Fruit fly (Drosophila melanogaster) S2 (cell line): Measurements from ENCODE around the gene Fit2.
A peak's percentile ranks its signal among the peaks of the same experiment; 100 is the strongest.

Experiments
- CG8478 ChIP-seq: fragments of >200 bp; optimal IDR thresholded peaks from 2 replicates; lab custom pipeline; 2018
- CTCF ChIP-seq, 2 experiments: fragments of >200 bp; optimal IDR thresholded peaks; 2 replicates each; lab custom pipeline; 2018

Fit2 gene

DNA sequence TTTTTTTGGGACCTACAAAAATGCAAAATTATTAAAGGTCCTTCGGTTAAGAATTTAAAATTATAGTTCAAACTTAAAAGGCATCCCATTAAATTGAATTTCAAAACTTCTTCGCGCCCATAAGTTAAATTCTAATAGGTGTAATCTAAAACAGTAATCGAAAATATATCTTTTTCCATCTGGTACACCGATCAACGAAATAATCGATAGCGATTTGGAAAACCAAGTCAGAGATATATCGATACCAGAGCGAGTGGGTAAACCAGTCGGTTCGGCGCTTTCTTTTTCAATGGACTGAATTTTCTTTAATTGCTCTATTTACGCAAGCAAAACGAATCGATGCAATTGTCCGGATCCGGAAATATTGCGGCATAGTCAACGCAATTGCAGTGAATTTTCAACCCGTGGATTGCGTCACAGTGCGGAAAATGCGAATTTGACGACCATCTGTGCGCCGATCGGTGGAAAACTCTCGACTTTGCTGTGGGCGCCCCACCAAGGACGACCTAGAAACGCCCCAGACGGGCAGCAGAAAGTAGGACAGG lies at the start of gene Fit2:
TSS of gene Fit2 (plus strand) at position 234 of the 545 bp plus-strand sequence.
- TF ChIP-seq CG8478 (lab: Kevin White, UChicago) (no peak), CTCF (optimal IDR thresholded peaks at IDR 0.05; lab: Kevin White, UChicago) (no peak)

DNA sequence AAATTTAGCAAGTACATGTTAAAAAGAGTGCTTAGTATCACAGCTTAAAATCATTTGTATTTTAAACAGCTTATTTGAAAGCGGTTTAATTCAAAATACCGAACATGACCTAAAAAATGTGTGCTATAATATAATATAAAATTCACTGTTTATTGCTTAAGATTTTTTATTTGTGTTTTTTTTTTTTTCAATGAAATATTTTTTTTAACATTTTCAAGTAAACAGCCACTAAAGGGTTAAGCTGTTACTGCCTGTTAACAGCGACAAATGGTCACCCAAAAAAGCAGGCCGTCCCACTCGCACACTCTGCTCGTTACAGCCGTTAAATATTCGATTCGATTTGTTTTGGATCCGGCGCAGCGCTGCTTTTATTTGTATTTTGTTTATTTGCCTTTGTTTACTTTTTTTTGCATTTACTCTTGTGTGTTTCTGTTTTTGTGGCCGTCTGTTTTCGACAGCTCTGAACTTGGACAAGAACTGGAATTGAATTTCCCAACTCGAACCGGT lies 49.4 kb upstream of the Fit2 start:
- TF ChIP-seq CTCF (optimal IDR thresholded peaks at IDR 0.05; lab: Kevin White, UChicago) = no peak
- no peak for TF ChIP-seq CG8478 (lab: Kevin White, UChicago)

DNA sequence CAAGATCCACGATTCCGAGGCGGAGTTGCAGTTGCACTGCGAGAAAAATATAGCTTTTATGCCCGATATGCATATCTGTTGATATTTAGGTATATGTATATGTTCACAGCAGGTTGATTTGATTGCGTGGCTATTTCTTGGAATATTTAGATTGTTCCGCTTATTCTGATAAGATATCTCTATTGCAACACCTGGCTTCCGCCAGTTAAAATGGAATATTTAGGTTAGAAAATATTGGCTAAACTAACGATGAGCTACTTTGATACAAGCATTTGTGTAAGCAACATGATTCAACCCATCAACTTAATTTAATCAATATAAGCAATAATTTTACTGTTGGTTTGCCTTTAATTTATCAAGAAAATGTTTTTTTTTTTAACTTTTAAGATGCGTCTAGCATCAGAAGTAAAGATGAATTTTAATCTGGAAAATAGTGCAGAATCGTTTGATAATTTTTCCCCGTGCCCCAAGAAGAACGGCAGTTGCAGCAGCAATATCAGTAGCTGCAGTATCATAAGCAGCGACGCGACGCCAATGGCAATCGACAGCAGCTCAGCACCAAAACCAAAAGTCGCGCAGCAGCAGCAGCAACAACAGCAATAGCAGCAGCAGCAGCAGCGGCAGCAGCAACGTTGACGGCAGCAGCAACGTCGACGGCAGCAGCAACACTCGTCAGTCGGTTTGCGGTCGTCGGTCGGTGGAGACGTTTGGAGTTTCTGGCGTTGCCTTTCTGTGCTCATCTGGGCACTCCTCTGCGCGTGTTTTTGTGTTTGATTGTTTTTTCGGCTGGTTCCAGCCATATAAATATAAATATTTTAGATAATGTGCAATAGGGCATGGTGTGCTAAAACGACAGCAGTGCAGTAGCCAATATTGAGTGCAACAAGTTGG lies 48.2 kb upstream of the Fit2 start:
- no peak for TF ChIP-seq CTCF (optimal IDR thresholded peaks at IDR 0.05; lab: Kevin White, UChicago)
- no peak for TF ChIP-seq CG8478 (lab: Kevin White, UChicago)

DNA sequence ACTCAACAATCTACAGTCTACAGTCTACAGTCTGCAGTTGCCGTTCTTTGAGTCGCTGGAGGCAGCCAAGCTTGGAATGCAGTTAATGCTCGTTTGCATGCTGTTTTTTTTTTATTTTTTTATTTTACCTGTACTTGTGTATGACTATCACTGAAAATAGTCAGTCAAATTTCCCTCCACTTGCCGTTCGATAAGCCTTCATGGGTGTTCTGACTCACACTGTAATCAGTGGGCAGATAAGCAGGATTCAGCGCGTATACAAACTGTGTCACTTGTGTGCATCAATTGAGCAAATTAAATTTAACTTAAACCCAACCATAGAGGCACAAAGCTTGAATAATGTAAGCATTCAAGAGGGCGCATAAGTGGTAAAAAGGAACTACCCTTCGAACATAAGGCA lies 46.8 kb upstream of the Fit2 start:
- TF ChIP-seq CTCF (optimal IDR thresholded peaks at IDR 0.05; lab: Kevin White, UChicago) (no peak), CG8478 (lab: Kevin White, UChicago) (no peak)

DNA sequence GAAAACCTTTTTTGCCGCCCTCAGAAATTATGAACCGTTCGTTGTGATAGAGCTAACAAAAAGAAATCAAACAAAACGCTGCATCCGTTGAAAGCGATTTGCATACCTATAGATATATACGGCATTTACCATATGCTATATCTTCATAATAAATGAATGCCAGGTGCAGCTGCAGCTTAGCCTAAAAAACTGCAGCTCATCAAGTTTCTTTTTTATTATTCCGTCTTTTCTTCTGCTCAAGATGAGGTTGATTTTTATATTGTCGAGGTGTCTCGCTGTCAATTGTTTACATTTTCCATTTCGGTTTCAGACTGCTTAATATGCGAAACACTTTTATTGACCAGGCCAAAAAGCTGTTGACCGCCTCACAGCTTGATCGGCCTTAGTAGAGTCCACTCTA lies 45.7 kb upstream of the Fit2 start:
- TF ChIP-seq CTCF (optimal IDR thresholded peaks at IDR 0.05; lab: Kevin White, UChicago) (no peak), CG8478 (lab: Kevin White, UChicago) (no peak)

DNA sequence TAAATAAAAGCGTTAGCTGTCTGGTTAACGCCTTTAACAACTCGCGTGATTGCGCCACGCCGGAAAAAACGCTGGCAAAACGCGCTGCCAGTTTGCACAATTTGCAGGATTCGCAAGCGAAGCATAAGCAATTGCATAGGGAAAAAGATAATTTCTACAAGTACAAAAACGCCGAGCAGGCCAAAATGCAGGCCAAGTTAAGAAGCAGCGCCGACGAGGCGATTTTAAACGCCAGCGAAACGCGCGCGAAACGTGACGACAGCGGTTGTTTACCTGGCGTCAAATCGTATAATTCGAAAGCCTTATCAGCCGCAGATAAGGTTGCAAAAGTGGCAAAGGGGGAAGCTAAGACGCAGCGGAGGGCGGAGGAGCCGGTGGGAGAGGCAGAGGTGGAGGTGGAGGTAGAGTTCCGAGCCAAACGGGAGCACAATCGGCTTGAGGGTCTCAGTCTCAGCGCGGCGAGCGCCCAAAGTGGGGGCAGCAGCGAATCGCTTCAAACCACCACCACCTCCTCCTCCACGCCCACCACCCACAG lies 42.9 kb upstream of the Fit2 start:
- TF ChIP-seq CTCF (optimal IDR thresholded peaks at IDR 0.05; lab: Kevin White, UChicago) (no peak), CG8478 (lab: Kevin White, UChicago) (no peak)

DNA sequence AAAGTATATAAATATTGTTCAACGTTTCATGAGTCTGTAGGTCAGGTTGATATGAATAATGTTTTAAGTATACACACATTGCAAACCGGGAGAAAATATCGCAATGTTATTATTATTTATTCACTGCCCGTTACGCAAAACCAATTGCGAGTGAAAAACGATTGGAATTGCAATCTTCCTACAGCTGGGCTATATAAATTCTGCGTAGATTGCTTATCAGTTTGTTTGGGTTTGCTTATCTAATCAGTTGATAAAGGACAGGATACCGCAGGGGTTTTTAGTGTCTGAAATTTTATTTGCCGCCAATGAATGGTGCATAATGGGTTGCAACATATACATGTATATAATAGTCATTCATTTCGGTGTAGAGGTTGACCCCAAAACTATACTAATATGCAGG lies 40.1 kb upstream of the Fit2 start:
- TF ChIP-seq CG8478 (lab: Kevin White, UChicago) (no peak), CTCF (optimal IDR thresholded peaks at IDR 0.05; lab: Kevin White, UChicago) (no peak)

DNA sequence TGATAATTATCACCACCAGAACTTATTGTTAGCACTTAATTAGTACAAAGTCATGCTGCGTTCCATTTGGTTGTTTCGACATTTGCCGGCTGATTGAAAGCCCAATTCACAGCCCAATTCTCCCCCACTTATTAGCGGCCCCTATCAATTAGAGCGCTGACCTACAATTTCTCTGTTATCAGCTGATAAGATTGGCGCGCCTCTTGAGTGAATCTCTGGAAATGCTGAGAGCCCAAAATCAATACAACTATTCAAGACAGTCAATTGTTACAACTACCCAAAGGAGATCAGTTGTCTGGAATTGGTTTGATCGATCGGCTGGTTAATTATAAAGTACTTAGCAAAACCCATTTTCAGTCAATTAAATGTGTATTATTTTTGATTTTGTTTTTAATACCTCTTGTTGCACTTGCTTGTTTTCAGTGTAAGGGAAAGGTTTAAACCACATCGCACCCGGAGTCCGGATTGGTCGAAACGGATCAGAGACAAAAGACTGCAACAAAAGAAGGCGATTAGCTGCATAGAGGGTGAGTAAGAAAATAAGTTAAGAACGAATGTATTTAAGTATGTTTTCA lies 39.2 kb upstream of the Fit2 start:
- TF ChIP-seq CG8478 (lab: Kevin White, UChicago) (no peak), CTCF (optimal IDR thresholded peaks at IDR 0.05; lab: Kevin White, UChicago) (no peak)

DNA sequence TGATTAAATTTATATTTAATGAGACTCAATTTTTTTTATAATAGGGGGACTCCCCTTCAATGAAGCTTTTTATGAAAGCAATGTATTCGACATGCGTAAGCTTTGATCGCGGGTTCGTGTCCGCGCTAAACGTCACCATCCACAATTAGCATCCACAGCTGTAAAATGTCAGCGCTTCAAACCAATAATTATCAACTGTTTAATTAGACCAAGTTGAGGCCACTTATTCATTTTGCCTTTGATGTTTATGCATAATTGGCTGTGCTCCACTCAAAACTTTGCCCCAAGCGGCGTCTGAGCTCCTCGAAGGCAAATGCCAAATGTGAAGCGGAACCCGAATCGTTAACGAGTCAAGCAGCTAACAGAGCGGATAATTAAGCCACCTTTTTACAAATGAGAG lies 38.5 kb upstream of the Fit2 start:
- TF ChIP-seq CTCF (optimal IDR thresholded peaks at IDR 0.05; lab: Kevin White, UChicago) (peak; percentile 19 to 23), CG8478 (lab: Kevin White, UChicago) (no peak)

DNA sequence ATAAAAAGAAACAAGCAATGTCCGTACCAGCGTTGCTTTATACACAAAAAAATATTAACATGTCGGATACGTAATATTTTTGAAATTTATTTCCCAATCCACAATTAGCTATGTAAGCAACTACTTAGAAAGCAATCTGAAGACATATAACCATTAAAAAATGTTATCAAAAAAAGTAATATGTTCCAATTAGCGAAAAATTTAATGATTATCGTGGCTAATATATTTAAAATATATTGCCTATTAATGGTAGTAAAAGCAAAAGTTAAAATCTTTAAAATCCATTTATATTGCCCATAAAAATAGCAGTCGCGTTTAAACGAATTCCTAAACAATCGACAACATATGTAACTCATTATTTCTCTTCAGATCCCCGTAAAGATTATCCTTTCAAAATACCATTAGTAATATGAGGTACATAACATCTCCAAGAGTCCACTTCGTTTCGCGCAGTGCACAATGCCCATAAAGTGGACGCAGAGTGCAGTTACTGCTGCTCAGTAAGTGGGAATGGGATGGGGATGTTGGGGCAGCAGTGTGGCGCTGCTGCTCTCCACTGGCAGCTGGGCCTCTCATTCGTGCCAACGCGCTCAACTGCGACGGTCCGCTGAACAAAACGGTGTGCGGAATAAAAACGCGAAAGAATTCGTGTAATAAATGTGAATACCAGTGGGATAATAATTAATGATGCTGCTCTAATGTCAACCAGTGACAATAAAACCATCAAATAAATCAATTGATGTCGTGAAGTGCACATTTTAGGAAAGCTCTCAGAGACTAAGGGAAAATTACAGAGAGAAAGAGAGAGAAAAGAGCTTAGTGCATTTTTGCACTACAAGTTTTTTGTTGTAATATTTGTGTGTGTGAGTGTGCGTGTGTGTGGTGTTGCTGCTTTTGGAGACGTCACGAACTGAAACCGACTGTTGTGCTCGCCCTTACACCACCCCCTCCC lies 37.8 kb upstream of the Fit2 start:
- no peak for TF ChIP-seq CG8478 (lab: Kevin White, UChicago)
- TF ChIP-seq CTCF (optimal IDR thresholded peaks at IDR 0.05; lab: Kevin White, UChicago) = no peak

DNA sequence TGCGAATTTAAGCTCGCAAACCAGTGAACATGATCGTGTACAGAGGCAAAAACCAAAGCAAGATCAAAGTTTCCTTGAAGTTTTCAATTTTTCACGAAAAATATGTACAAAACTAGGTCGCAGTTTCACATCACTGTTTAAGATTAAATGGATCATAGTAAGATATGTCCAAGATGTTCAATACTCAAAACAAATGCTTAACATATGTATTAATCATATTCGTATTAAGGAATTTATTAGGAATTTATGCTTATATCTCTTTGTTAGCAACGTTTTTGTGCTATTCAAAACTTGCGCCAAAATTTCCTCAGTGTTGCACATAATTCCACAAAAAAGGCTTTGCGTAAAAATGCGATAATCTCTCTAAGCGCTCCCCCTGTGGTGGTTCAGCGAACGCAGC lies 36.8 kb upstream of the Fit2 start:
- TF ChIP-seq CG8478 (lab: Kevin White, UChicago) = no peak
- no peak for TF ChIP-seq CTCF (optimal IDR thresholded peaks at IDR 0.05; lab: Kevin White, UChicago)

DNA sequence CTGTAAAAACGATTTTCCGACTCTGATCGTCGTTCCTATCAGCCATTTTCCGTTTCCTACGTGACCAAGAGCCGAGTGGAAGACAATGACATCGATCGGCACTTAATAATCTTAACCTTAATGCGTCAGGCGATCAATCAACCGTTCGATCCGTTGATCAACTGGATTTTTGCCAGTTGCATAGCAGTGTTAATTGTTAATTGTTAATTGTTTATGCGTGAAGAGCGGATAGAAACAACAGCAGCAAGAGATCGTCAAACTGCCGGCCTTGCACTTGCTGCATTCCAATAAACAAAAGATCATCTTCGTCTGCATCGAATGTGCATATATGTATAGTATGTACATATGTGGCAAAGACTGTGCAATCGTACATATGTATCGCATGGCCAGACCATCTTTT lies 35.6 kb upstream of the Fit2 start:
- TF ChIP-seq CTCF (optimal IDR thresholded peaks at IDR 0.05; lab: Kevin White, UChicago) (no peak), CG8478 (lab: Kevin White, UChicago) (no peak)

DNA sequence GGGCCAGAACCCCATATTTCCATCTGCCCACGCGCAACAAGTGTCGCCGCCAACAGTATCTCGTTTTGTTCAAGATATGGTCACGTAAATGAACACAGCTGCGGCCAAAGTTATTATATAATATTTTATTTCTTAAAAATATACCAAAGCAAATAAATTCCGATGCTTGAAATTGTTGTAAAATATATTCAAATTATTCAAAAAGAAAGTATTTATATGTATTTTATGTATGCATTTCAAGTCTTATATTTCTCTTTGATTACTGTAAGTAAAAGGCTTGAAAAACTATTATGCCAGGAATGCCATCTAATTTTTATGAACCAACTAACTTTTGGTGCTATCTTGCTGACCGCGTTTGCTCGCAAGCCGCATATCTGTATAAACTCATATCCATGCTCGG lies 35.0 kb upstream of the Fit2 start:
- TF ChIP-seq CTCF (optimal IDR thresholded peaks at IDR 0.05; lab: Kevin White, UChicago) (no peak), CG8478 (lab: Kevin White, UChicago) (no peak)

DNA sequence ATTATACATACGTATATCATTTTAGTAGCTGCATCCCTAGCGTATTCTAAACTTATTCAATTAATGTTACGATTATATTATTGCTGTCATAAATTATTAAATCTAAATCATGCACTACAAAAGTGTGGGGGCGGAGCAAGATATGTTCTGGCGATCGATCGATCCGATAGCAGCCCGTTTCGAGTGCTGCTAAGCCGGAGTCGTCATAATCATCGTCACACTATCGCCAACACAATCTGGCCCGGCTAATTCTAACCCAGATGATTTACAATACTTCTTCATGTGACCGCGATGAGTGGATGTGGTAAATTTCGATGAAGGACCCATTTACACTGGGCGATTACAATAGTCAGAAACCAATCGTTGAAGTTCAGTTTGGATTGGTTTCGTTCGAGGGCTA lies 29.3 kb upstream of the Fit2 start:
- TF ChIP-seq CTCF (optimal IDR thresholded peaks at IDR 0.05; lab: Kevin White, UChicago) = no peak
- TF ChIP-seq CG8478 (lab: Kevin White, UChicago) = no peak
